Worm (Caenorhabditis elegans): ENCODE results near the gene knl-1.

DNA sequence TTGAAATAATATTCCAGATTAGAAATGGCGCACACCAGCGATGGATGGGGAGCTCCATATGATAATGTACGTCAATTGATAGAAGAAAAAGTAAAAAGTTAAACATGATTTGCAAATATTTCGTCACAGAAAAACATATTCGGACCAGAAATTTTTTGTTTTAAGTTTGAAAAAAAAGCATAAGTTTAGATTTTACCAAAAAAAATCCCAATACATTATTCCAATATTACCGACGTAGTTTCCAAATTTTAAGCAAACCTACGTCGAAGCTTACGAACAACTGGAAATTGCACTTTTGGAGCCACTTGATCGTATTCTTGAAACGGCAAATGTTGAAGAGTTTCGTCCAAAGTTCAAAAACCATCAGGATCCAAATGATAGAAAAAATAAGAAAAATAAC lies 17.8 kb upstream of the knl-1 start, which contains the start of gene henn-1:
- TF ChIP-seq dao-5 (tag; optimal IDR thresholded peaks at IDR 0.05) (no peak), him-1 (tag; optimal IDR thresholded peaks at IDR 0.05) (no peak), W03F9.2 (tag; optimal IDR thresholded peaks at IDR 0.05) (no peak)

Data from whole organism, L4/young adult.